Worm (Caenorhabditis elegans): ENCODE measurements around the gene del-2.

- TF ChIP-seq nfya-1 (tag; optimal IDR thresholded peaks at IDR 0.05; ENCODE audit: borderline replicate concordance, insufficient read depth) (no peak), B0261.1 (tag; optimal IDR thresholded peaks at IDR 0.05) (no peak)
Observed at ce11 chrIV:9622272-9622671, 19.6 kb downstream of the del-2 start, which contains the start of gene W09C2.7.
